Worm (Caenorhabditis elegans) whole organism, L2 larva: Measurements from ENCODE around the gene pho-8.
A peak's percentile ranks its signal among the peaks of the same experiment; 100 is the strongest.

Experiments used
- R02D3.7 ChIP-seq: fragments of 150-350 bp; optimal IDR thresholded peaks from 2 replicates; lab custom pipeline; 2014; ENCODE audit warnings: missing biosample characterization, missing genetic modification characterization
- ama-1 ChIP-seq: fragments of 150-350 bp; optimal IDR thresholded peaks from 2 replicates; lab custom pipeline; 2018; ENCODE audit warnings: inconsistent platforms
- ceh-16 ChIP-seq: fragments of 150-350 bp; optimal IDR thresholded peaks from 2 replicates; lab custom pipeline; 2014; ENCODE audit warnings: missing biosample characterization, missing genetic modification characterization
- ceh-82 ChIP-seq: fragments of 150-350 bp; optimal IDR thresholded peaks from 2 replicates; lab custom pipeline; 2014; ENCODE audit warnings: missing biosample characterization, missing genetic modification characterization
- egl-27 ChIP-seq: sonication (generic microtip); optimal IDR thresholded peaks from 3 replicates; lab custom pipeline; 2017; ENCODE audit warnings: missing biosample characterization, missing genetic modification reagents, missing genetic modification characterization
- lin-39 ChIP-seq: fragments of 150-350 bp; optimal IDR thresholded peaks from 2 replicates; lab custom pipeline; 2014; ENCODE audit warnings: missing biosample characterization, missing genetic modification reagents, missing genetic modification characterization
- lsy-2 ChIP-seq, 2 experiments: fragments of 150-350 bp in 1 of 2; sonication (generic microtip) in 1 of 2; optimal IDR thresholded peaks; 2 replicates each; lab custom pipeline; 2014 to 2017; ENCODE audit warnings: missing biosample characterization in 2 of 2, missing genetic modification characterization in 2 of 2
- skn-1 ChIP-seq: sonication (generic microtip); optimal IDR thresholded peaks from 2 replicates; lab custom pipeline; 2017; ENCODE audit warnings: missing biosample characterization, missing genetic modification characterization
- ztf-11 ChIP-seq: sonication (generic microtip); optimal IDR thresholded peaks from 2 replicates; lab custom pipeline; 2017; ENCODE audit warnings: missing biosample characterization, missing genetic modification characterization
- ztf-4 ChIP-seq: fragments of 150-350 bp; optimal IDR thresholded peaks from 2 replicates; lab custom pipeline; 2014; ENCODE audit warnings: missing biosample characterization, missing genetic modification characterization

DNA sequence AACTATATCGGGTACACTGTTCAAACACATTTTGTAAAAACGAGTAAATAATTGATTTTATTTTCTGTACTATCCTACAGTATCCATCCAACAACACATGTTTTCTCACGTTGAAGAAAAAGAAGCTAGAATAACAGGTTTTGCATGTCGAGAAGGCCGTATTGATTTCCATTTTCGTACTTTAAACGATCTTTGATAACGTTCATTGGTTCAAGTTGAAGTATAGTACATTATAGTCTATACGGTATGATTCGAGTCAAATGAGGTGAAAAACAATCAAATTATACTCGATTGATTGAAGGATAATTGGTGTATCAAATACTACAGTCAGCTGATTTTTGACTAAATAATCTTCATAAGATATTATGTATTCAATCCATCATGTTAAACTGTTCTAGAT lies 32.9 kb upstream of the pho-8 start:
- no peak for TF ChIP-seq ztf-11
- no peak for TF ChIP-seq lin-39 (tag; lab: Kevin White, UChicago)
- TF ChIP-seq ama-1 (lab: Kevin White, UChicago): no peak
- no peak for TF ChIP-seq ztf-4 (tag; lab: Kevin White, UChicago)
- TF ChIP-seq lsy-2 (tag; optimal IDR thresholded peaks at IDR 0.05; lab: Kevin White, UChicago): peak in 1 of 2 experiments; percentile 1
- TF ChIP-seq ceh-82: no peak
- no peak for TF ChIP-seq ceh-16 (tag; lab: Kevin White, UChicago)
- no peak for TF ChIP-seq R02D3.7 (tag; lab: Kevin White, UChicago)
- no peak for TF ChIP-seq egl-27 (tag; lab: Kevin White, UChicago)
- TF ChIP-seq skn-1 (tag; lab: Kevin White, UChicago): no peak
